Fruit fly (Drosophila melanogaster) whole organism, prepupa: ENCODE results near the gene CG14930.
A peak's percentile ranks its signal among the peaks of the same experiment; 100 is the strongest.

ENCODE experiments used
- Blimp-1 ChIP-seq: fragments of 200-800 bp; sonication (Bioruptor generic); optimal IDR thresholded peaks from 3 replicates; lab custom pipeline; 2017; ENCODE audit warnings: missing biosample characterization, missing genetic modification characterization, mild to moderate bottlenecking, moderate library complexity, missing genetic modification reagents
- CG10631 ChIP-seq: fragments of 200-800 bp; sonication (Bioruptor generic); optimal IDR thresholded peaks from 2 replicates; lab custom pipeline; 2016; ENCODE audit warnings: missing biosample characterization, missing genetic modification characterization
- CG10669 ChIP-seq: fragments of 200-800 bp; sonication (Bioruptor generic); optimal IDR thresholded peaks from 3 replicates; lab custom pipeline; 2018; ENCODE audit warnings: missing biosample characterization, mild to moderate bottlenecking, missing genetic modification characterization, moderate library complexity
- CG11294 ChIP-seq: fragments of 200-800 bp; sonication (Bioruptor generic); IDR thresholded peaks from 2 replicates; pipeline ENCODE4 v1.3.6; 2022; ENCODE audit warnings: missing biosample characterization, missing genetic modification characterization
- CG11762 ChIP-seq: fragments of 200-800 bp; sonication (Bioruptor generic); optimal IDR thresholded peaks from 3 replicates; lab custom pipeline; 2016; ENCODE audit warnings: missing biosample characterization, missing genetic modification characterization; ENCODE audit not compliant: insufficient read depth
- CG11902 ChIP-seq: fragments of 200-800 bp; sonication (Bioruptor generic); optimal IDR thresholded peaks from 3 replicates; lab custom pipeline; 2016; ENCODE audit warnings: missing biosample characterization, missing genetic modification characterization
- CG15336 ChIP-seq: fragments of 200-800 bp; sonication (Bioruptor generic); IDR thresholded peaks from 2 replicates; pipeline ENCODE4 v1.3.6; 2022; ENCODE audit warnings: missing biosample characterization, missing genetic modification characterization
- CG1621 ChIP-seq: fragments of 200-800 bp; sonication (Bioruptor generic); optimal IDR thresholded peaks from 3 replicates; lab custom pipeline; 2018; ENCODE audit warnings: missing biosample characterization, mild to moderate bottlenecking, missing genetic modification characterization
- CG3032 ChIP-seq: fragments of 200-800 bp; optimal IDR thresholded peaks from 2 replicates; lab custom pipeline; 2019; ENCODE audit warnings: missing biosample characterization, mild to moderate bottlenecking, missing genetic modification characterization, moderate library complexity
- CG4318 ChIP-seq: fragments of 200-800 bp; sonication (Bioruptor generic); optimal IDR thresholded peaks from 3 replicates; lab custom pipeline; 2017; ENCODE audit warnings: missing biosample characterization, mild to moderate bottlenecking, missing genetic modification characterization
- CG6163 ChIP-seq: fragments of 200-800 bp; sonication (Bioruptor generic); IDR thresholded peaks from 3 replicates; pipeline ENCODE4 v1.3.6; 2022; ENCODE audit warnings: missing biosample characterization, missing genetic modification characterization
- CG6276 ChIP-seq: fragments of 200-800 bp; sonication (Bioruptor generic); optimal IDR thresholded peaks from 2 replicates; lab custom pipeline; 2017; ENCODE audit warnings: missing biosample characterization, mild to moderate bottlenecking, missing genetic modification characterization
- CG6792 ChIP-seq: fragments of 200-800 bp; sonication (Bioruptor generic); optimal IDR thresholded peaks from 3 replicates; lab custom pipeline; 2016; ENCODE audit warnings: missing biosample characterization, missing genetic modification characterization
- CG6808 ChIP-seq: fragments of 200-800 bp; sonication (Bioruptor generic); optimal IDR thresholded peaks from 3 replicates; lab custom pipeline; 2017; ENCODE audit warnings: missing biosample characterization, missing genetic modification characterization, mild to moderate bottlenecking, moderate library complexity, missing genetic modification reagents
- CG6854 ChIP-seq: fragments of 200-800 bp; sonication (Bioruptor generic); optimal IDR thresholded peaks from 2 replicates; lab custom pipeline; 2017; ENCODE audit warnings: missing biosample characterization, mild to moderate bottlenecking, missing genetic modification characterization
- CG7368 ChIP-seq: fragments of 200-800 bp; sonication (Bioruptor generic); optimal IDR thresholded peaks from 3 replicates; lab custom pipeline; 2016; ENCODE audit warnings: missing biosample characterization, missing genetic modification characterization
- CG8119 ChIP-seq: fragments of 200-800 bp; sonication (Bioruptor generic); IDR thresholded peaks from 3 replicates; pipeline ENCODE4 v1.3.6; 2022; ENCODE audit warnings: missing biosample characterization, missing genetic modification characterization
- CG8319 ChIP-seq: fragments of 200-800 bp; sonication (Bioruptor generic); optimal IDR thresholded peaks from 3 replicates; lab custom pipeline; 2016; ENCODE audit warnings: missing biosample characterization, missing genetic modification characterization
- Eip75B ChIP-seq: fragments of 200-800 bp; sonication (Bioruptor generic); optimal IDR thresholded peaks from 3 replicates; lab custom pipeline; 2016; ENCODE audit warnings: missing biosample characterization, missing genetic modification characterization
- Eip78C ChIP-seq: fragments of 200-800 bp; sonication (Bioruptor generic); peaks from one replicate; lab custom pipeline; 2016; ENCODE audit warnings: missing biosample characterization, missing genetic modification characterization
- Eip93F ChIP-seq: fragments of 200-800 bp; sonication (Bioruptor generic); optimal IDR thresholded peaks from 2 replicates; lab custom pipeline; 2016; ENCODE audit warnings: missing biosample characterization, mild to moderate bottlenecking, missing genetic modification characterization
- Ets21C ChIP-seq: fragments of 200-800 bp; sonication (Bioruptor generic); optimal IDR thresholded peaks from 3 replicates; lab custom pipeline; 2016; ENCODE audit warnings: missing biosample characterization, missing genetic modification characterization
- Gug ChIP-seq: fragments of 200-800 bp; sonication (Bioruptor generic); IDR thresholded peaks from 2 replicates; pipeline ENCODE4 v1.3.6; 2022; ENCODE audit warnings: missing biosample characterization, missing genetic modification characterization
- Hr38 ChIP-seq: sonication (Bioruptor generic); optimal IDR thresholded peaks from 2 replicates; lab custom pipeline; 2016; ENCODE audit warnings: missing biosample characterization, missing genetic modification characterization
- Hr39 ChIP-seq: fragments of 200-800 bp; sonication (Bioruptor generic); optimal IDR thresholded peaks from 2 replicates; lab custom pipeline; 2016; ENCODE audit warnings: missing biosample characterization, missing genetic modification characterization
- Lpt ChIP-seq: fragments of 200-800 bp; sonication (Bioruptor generic); optimal IDR thresholded peaks from 3 replicates; lab custom pipeline; 2016; ENCODE audit warnings: missing biosample characterization, missing genetic modification characterization
- Met ChIP-seq: fragments of 200-800 bp; sonication (Bioruptor generic); optimal IDR thresholded peaks from 3 replicates; lab custom pipeline; 2016; ENCODE audit warnings: missing biosample characterization, missing genetic modification characterization
- OdsH ChIP-seq: fragments of 200-800 bp; sonication (Bioruptor generic); optimal IDR thresholded peaks from 3 replicates; lab custom pipeline; 2016; ENCODE audit warnings: missing biosample characterization, missing genetic modification characterization
- Sox14 ChIP-seq: fragments of 200-800 bp; sonication (Bioruptor generic); optimal IDR thresholded peaks from 3 replicates; lab custom pipeline; 2016; ENCODE audit warnings: missing biosample characterization, missing genetic modification characterization
- Sox15 ChIP-seq: fragments of 200-800 bp; sonication (Bioruptor generic); optimal IDR thresholded peaks from 3 replicates; lab custom pipeline; 2016; ENCODE audit warnings: missing biosample characterization, missing genetic modification characterization
- achi ChIP-seq: fragments of 200-800 bp; sonication (Bioruptor generic); optimal IDR thresholded peaks from 3 replicates; lab custom pipeline; 2016; ENCODE audit warnings: missing biosample characterization, missing genetic modification characterization
- acj6 ChIP-seq: fragments of 200-800 bp; sonication (Bioruptor generic); optimal IDR thresholded peaks from 3 replicates; lab custom pipeline; 2016; ENCODE audit warnings: missing biosample characterization, missing genetic modification characterization
- cyc ChIP-seq: fragments of 200-800 bp; sonication (Bioruptor generic); optimal IDR thresholded peaks from 3 replicates; lab custom pipeline; 2016; ENCODE audit warnings: missing biosample characterization, missing genetic modification characterization
- dac ChIP-seq: fragments of 200-800 bp; sonication (Bioruptor generic); optimal IDR thresholded peaks from 2 replicates; lab custom pipeline; 2017; ENCODE audit warnings: missing biosample characterization, mild to moderate bottlenecking, missing genetic modification characterization
- fd59A ChIP-seq: fragments of 200-800 bp; sonication (Bioruptor generic); optimal IDR thresholded peaks from 2 replicates; lab custom pipeline; 2017; ENCODE audit warnings: missing biosample characterization, mild to moderate bottlenecking, missing genetic modification characterization, missing genetic modification reagents
- fd85E ChIP-seq: fragments of 200-800 bp; sonication (Bioruptor generic); optimal IDR thresholded peaks from 3 replicates; lab custom pipeline; 2016; ENCODE audit warnings: missing biosample characterization, missing genetic modification characterization
- fkh ChIP-seq: fragments of 200-800 bp; sonication (Bioruptor generic); optimal IDR thresholded peaks from 3 replicates; lab custom pipeline; 2017; ENCODE audit warnings: missing biosample characterization, mild to moderate bottlenecking, missing genetic modification characterization, moderate library complexity
- lz ChIP-seq: fragments of 200-800 bp; sonication (Bioruptor generic); optimal IDR thresholded peaks from 3 replicates; lab custom pipeline; 2016; ENCODE audit warnings: missing biosample characterization, missing genetic modification characterization
- net ChIP-seq: fragments of 200-800 bp; sonication (Bioruptor generic); optimal IDR thresholded peaks from 3 replicates; lab custom pipeline; 2016; ENCODE audit warnings: missing biosample characterization, missing genetic modification characterization
- pdm3 ChIP-seq: fragments of 200-800 bp; sonication (Bioruptor generic); optimal IDR thresholded peaks from 3 replicates; lab custom pipeline; 2016; ENCODE audit warnings: missing biosample characterization, missing genetic modification characterization
- spab ChIP-seq: fragments of 200-800 bp; sonication (Bioruptor generic); optimal IDR thresholded peaks from 2 replicates; lab custom pipeline; 2017; ENCODE audit warnings: missing biosample characterization, mild to moderate bottlenecking, missing genetic modification characterization, missing genetic modification reagents
- vri ChIP-seq: fragments of 200-800 bp; sonication (Bioruptor generic); optimal IDR thresholded peaks from 3 replicates; lab custom pipeline; 2016; ENCODE audit warnings: missing biosample characterization, mild to moderate bottlenecking, missing genetic modification characterization

CG14930 gene

dm6 chr2L:11528129-11528589 lies 7.1 kb upstream of the CG14930 start, which contains the start of gene CG31705 (continued):
- TF ChIP-seq CG10631 (GFP tag; lab: Kevin White, UChicago) (peak; percentile 73), CG15336 (GFP tag; lab: Robert Waterston, UW) (peak; percentile 62), CG4318 (GFP tag; lab: Kevin White, UChicago) (peak; percentile 52), CG10669 (peak; percentile 65), cyc (GFP tag; lab: Kevin White, UChicago) (peak; percentile 32), spab (GFP tag; lab: Kevin White, UChicago) (peak; percentile 54), OdsH (peak; percentile 59), Sox14 (peak; percentile 8)

DNA sequence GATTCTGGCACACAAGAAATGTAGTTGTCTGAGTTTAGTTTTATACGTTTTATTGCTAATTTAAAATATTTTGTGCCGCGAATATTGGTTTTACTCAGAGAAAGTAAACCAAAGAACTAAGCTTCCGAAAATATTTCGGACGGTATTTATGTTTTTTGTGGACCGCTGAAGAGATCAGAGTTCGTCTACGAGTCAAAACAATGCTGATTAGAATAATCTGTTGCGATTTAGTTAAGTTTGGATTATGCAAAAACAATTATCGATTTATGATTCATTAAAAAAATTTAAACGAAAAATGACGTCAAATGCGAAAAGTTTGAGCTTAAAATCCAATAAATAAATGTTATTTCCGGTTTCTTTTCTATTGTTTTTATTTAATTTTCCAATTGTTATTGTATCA lies 1.6 kb upstream of the CG14930 start, which contains the start of gene CG43153:
Gene CG43153 (minus strand): TSS at position 101 of the 400 bp plus-strand sequence.
- TF ChIP-seq Eip78C (GFP tag; lab: Kevin White, UChicago) (no peak), CG6854 (GFP tag; lab: Kevin White, UChicago) (no peak), CG11762 (GFP tag; lab: Kevin White, UChicago) (no peak), Hr39 (no peak), CG8319 (GFP tag; lab: Kevin White, UChicago) (no peak), CG10669 (no peak), acj6 (no peak), CG11294 (GFP tag; lab: Robert Waterston, UW) (no peak), OdsH (no peak), vri (GFP tag; lab: Kevin White, UChicago) (no peak), fd85E (GFP tag; lab: Kevin White, UChicago) (no peak), CG15336 (GFP tag; lab: Robert Waterston, UW) (no peak), Lpt (GFP tag; lab: Kevin White, UChicago) (no peak), net (GFP tag; lab: Kevin White, UChicago) (no peak), Sox15 (GFP tag; lab: Kevin White, UChicago) (no peak), CG6808 (GFP tag; lab: Kevin White, UChicago) (no peak), lz (GFP tag; lab: Kevin White, UChicago) (no peak)

- TF ChIP-seq spab (GFP tag; lab: Kevin White, UChicago) (no peak), vri (GFP tag; lab: Kevin White, UChicago) (no peak), Blimp-1 (no peak), CG11902 (GFP tag; lab: Kevin White, UChicago) (no peak), CG7368 (GFP tag; lab: Kevin White, UChicago) (no peak), CG8119 (no peak), CG3032 (no peak), Met (no peak), Sox15 (GFP tag; lab: Kevin White, UChicago) (no peak), CG4318 (GFP tag; lab: Kevin White, UChicago) (no peak), fd59A (GFP tag; lab: Kevin White, UChicago) (no peak), CG15336 (GFP tag; lab: Robert Waterston, UW) (no peak), CG6163 (GFP tag; lab: Robert Waterston, UW) (no peak), CG6792 (GFP tag; lab: Kevin White, UChicago) (no peak), CG10669 (no peak), Eip75B (no peak), Gug (GFP tag; lab: Robert Waterston, UW) (no peak)
- TF ChIP-seq, all 60 proteins: peak for 0
These were observed 1.6 kb downstream of the CG14930 start, which contains the start of gene CG14929 for dm6 chr2L:11519532-11519931. CG14929 (plus strand) TSS chr2L:11519832.

DNA sequence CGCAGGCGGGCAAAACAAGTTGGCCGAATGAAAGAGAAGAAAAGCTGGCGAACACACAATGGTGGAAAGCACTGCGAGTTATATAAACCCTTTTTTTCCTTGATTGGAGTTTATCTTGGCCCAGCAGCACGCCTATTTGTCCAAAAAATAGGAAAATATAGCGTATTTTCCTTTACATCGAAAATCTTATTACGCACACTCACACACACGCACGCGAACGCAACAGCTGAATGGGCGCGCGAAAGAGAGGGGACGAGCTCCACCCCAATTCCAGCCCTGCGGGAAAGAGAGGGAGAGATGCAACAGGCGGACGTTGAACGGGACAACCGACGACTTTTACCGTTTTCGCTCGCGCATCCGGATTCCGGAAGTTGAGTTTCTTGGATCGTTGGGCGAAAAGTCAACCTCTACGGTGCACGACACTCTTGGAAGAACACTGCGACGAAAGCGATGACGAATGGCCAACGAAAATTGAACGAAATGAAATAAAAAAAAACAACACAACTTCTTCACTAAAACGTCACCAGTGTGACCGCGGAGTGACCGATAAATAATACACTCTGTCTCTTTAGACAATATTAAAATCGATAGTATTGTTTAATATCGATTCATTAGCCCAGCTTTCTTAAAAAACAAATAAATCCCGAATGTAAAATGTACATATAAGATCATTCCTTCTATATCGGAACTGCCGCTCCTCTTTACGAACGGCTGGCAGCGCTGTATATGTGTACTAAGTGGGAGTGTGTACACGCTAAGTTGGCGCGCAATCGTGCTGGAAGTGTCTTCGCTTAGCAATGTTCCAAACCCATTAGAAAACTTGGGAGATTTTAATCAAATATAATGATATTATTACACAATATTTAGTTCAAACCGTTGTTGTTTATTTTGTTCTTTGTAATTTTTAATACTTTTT lies 4.3 kb downstream of the CG14930 start, which contains the start of the genes Dlg5 and CG4970:
Gene Dlg5 (minus strand): TSS at position 556 of the 916 bp plus-strand sequence.
Gene CG4970 (plus strand): TSS at position 866 of the 916 bp plus-strand sequence.
- TF ChIP-seq acj6 (no peak), fkh (GFP tag; lab: Kevin White, UChicago) (no peak), CG6792 (GFP tag; lab: Kevin White, UChicago) (no peak), CG15336 (GFP tag; lab: Robert Waterston, UW) (peak; percentile 26; the same call in 1 of the 2 replicates), CG6808 (GFP tag; lab: Kevin White, UChicago) (no peak), Hr39 (no peak), CG8119 (0 out of 3 replicates have a peak, but pooled peaks have one; percentile 16), achi (GFP tag; lab: Kevin White, UChicago) (no peak), pdm3 (no peak), Eip93F (no peak), net (GFP tag; lab: Kevin White, UChicago) (no peak), Hr38 (GFP tag; lab: Kevin White, UChicago) (no peak), CG10631 (GFP tag; lab: Kevin White, UChicago) (no peak), CG1621 (tag; lab: Kevin White, UChicago) (no peak), CG6854 (GFP tag; lab: Kevin White, UChicago) (peak; percentile 80), CG6276 (GFP tag; lab: Kevin White, UChicago) (no peak), Ets21C (GFP tag; lab: Kevin White, UChicago) (no peak), Eip78C (GFP tag; lab: Kevin White, UChicago) (peak; percentile 66), CG4318 (GFP tag; lab: Kevin White, UChicago) (no peak), Eip75B (no peak), Lpt (GFP tag; lab: Kevin White, UChicago) (no peak), dac (no peak)
